Fruit fly (Drosophila melanogaster): ENCODE measurements around the gene CG17560.
A peak's percentile ranks its signal among the peaks of the same experiment; 100 is the strongest.

CG17560 gene

DNA sequence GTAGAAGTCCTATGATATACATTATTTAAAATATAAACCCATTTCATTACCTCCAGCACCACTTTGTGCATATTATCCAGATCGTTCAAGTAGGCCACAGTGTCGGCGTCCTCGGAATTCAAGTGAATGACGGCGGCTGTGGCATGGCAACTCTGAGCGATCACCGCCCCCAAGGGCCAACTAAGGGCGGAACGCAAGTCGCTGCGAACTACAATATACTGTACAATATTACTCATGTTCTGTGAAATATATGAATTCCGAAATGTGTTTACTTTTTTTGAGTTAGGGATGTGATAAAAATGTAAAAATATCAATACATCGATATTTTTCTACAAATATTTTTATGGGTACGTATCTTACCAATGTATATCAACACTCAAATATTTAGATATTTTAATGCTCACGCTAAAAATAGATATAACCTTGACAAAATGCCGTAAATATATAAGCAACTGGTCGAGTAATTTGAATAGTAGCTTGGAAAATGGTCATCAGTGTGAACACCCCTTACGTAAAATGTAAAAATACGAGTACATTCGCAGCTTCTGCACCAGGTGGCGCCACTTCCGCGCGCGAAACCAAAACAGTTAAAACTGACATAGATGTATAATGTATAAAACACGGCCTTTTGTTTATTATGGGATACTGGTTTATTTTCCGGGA is 44.1 kb upstream of the CG17560 start, which contains the start of gene CG14903 (continued):
- TF ChIP-seq CG10565 (GFP tag; optimal IDR thresholded peaks at IDR 0.05) (no peak), btn (GFP tag; optimal IDR thresholded peaks at IDR 0.05) (no peak), CG14050 (GFP tag; IDR thresholded peaks at IDR 0.05) (no peak), CG10654 (GFP tag; optimal IDR thresholded peaks at IDR 0.05) (peak; percentile 48), ro (GFP tag; IDR thresholded peaks at IDR 0.05) (no peak), CG17912 (GFP tag; optimal IDR thresholded peaks at IDR 0.05) (no peak), Hey (tag; optimal IDR thresholded peaks at IDR 0.05) (no peak), Lhr (GFP tag; optimal IDR thresholded peaks at IDR 0.05) (peak; percentile 72), pho (GFP tag; optimal IDR thresholded peaks at IDR 0.05) (peak; percentile 27), CG31224 (GFP tag; IDR thresholded peaks at IDR 0.05) (no peak), Lim3 (GFP tag; IDR thresholded peaks at IDR 0.05) (no peak), exex (tag; optimal IDR thresholded peaks at IDR 0.05) (no peak), onecut (GFP tag; IDR thresholded peaks at IDR 0.05) (no peak), tx (GFP tag; optimal IDR thresholded peaks at IDR 0.05) (no peak), jing (GFP tag; optimal IDR thresholded peaks at IDR 0.05) (no peak), bab2 (GFP tag; optimal IDR thresholded peaks at IDR 0.05) (no peak), wor (GFP tag; IDR thresholded peaks at IDR 0.05) (no peak), ftz-f1 (GFP tag; optimal IDR thresholded peaks at IDR 0.05) (no peak), CG10274 (GFP tag; optimal IDR thresholded peaks at IDR 0.05) (no peak), CG3407 (GFP tag; optimal IDR thresholded peaks at IDR 0.05) (no peak), zen (tag; optimal IDR thresholded peaks at IDR 0.05) (peak; percentile 82), TFAM (GFP tag; optimal IDR thresholded peaks at IDR 0.05) (no peak), Poxn (GFP tag; IDR thresholded peaks at IDR 0.05) (no peak), cato (GFP tag; optimal IDR thresholded peaks at IDR 0.05; ENCODE audit: borderline replicate concordance) (no peak), CG11247 (GFP tag; IDR thresholded peaks at IDR 0.05) (no peak), CG12769 (tag; optimal IDR thresholded peaks at IDR 0.05) (no peak), D19B (GFP tag; optimal IDR thresholded peaks at IDR 0.05) (no peak), gro (GFP tag; optimal IDR thresholded peaks at IDR 0.05) (no peak), sens-2 (GFP tag; IDR thresholded peaks at IDR 0.05) (no peak), CG9727 (GFP tag; optimal IDR thresholded peaks at IDR 0.05) (peak; percentile 44), CG13296 (GFP tag; optimal IDR thresholded peaks at IDR 0.05) (no peak), CG2199 (GFP tag; IDR thresholded peaks at IDR 0.05) (peak; percentile 85), al (GFP tag; IDR thresholded peaks at IDR 0.05) (no peak), chif (GFP tag; optimal IDR thresholded peaks at IDR 0.05) (peak in 1 of 2 experiments; percentile 51), Gug (GFP tag; IDR thresholded peaks at IDR 0.05) (no peak), CG4282 (GFP tag; optimal IDR thresholded peaks at IDR 0.05) (no peak), ase (GFP tag; IDR thresholded peaks at IDR 0.05) (no peak), en (GFP tag; optimal IDR thresholded peaks at IDR 0.05) (no peak), hbn (GFP tag; IDR thresholded peaks at IDR 0.05; ENCODE audit: partially characterized antibody) (peak; percentile 56), slp2 (GFP tag; optimal IDR thresholded peaks at IDR 0.05) (no peak), disco-r (GFP tag; optimal IDR thresholded peaks at IDR 0.05) (no peak), CG33213 (GFP tag; optimal IDR thresholded peaks at IDR 0.05) (peak; percentile 30), CG8388 (GFP tag; optimal IDR thresholded peaks at IDR 0.05) (no peak), NK7.1 (GFP tag; optimal IDR thresholded peaks at IDR 0.05) (no peak), CG2875 (GFP tag; optimal IDR thresholded peaks at IDR 0.05) (no peak), Atf-2 (GFP tag; optimal IDR thresholded peaks at IDR 0.05) (no peak), maf-S (GFP tag; optimal IDR thresholded peaks at IDR 0.05) (no peak), Sox102F (GFP tag; optimal IDR thresholded peaks at IDR 0.05) (peak; percentile 3), dati (GFP tag; IDR thresholded peaks at IDR 0.05) (no peak), eyg (GFP tag; optimal IDR thresholded peaks at IDR 0.05) (no peak), Dref (GFP tag; IDR thresholded peaks at IDR 0.05) (peak; percentile 53), HmgZ (tag; optimal IDR thresholded peaks at IDR 0.05) (peak; percentile 3)
